Fruit fly (Drosophila melanogaster): ENCODE results near the gene Fum3.

Gene Fum3

DNA sequence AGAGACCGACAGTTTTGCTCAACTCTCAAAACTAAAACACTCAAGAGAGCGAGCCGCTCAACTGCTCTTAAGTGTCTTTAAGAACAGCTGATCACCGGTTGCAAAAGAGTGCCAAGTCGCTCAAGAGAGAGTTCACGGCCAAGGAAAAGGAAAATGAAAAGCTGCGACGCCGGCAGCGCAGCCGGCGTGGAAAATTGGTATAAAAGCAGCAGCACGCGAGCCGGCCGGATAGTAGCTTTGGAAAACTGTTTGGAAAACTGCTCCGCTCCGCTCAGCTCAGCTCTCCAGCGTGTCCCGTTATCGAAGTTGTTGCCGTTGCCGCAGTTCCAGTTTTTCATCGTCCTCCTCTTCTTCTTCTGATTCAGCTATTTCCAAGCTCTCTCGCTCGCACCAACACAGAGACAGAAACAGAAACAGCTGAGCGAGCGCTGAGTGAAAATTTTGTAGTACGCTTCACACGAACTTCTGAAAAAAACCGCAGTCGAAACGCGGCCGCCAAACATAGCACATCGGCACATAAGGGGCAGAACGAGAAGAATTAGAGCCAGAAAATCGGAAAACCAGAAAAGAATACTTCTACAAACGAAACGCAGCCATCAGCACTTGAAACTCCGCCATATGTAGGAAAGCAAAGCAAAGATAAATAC lies 21.8 kb upstream of the Fum3 start, which contains the start of gene chrb:
Gene chrb (plus strand): TSS at position 224 of the 647 bp plus-strand sequence.
- TF ChIP-seq CG8119 (GFP tag; IDR thresholded peaks at IDR 0.05) (peak; percentile 69), achi (GFP tag; optimal IDR thresholded peaks at IDR 0.05) (peak; percentile 26), esn (GFP tag; optimal IDR thresholded peaks at IDR 0.05) (peak; percentile 53), dsx (GFP tag; optimal IDR thresholded peaks at IDR 0.05; ENCODE audit: poor library complexity, severe bottlenecking) (peak; percentile 71), vri (GFP tag; optimal IDR thresholded peaks at IDR 0.05) (peak; percentile 68), CG16779 (tag; optimal IDR thresholded peaks at IDR 0.05) (peak; percentile 69), CG11902 (GFP tag; optimal IDR thresholded peaks at IDR 0.05) (no peak), fd59A (GFP tag; optimal IDR thresholded peaks at IDR 0.05) (no peak), CG6276 (GFP tag; optimal IDR thresholded peaks at IDR 0.05) (peak; percentile 41), Smox (GFP tag; optimal IDR thresholded peaks at IDR 0.05) (no peak), Sox14 (GFP tag; optimal IDR thresholded peaks at IDR 0.05) (no peak), Lpt (GFP tag; optimal IDR thresholded peaks at IDR 0.05) (peak; percentile 58), CG6163 (GFP tag; IDR thresholded peaks at IDR 0.05) (peak; percentile 68; the same call in 2 of the 3 replicates), dac (GFP tag; optimal IDR thresholded peaks at IDR 0.05) (no peak), Met (GFP tag; optimal IDR thresholded peaks at IDR 0.05) (peak; percentile 14), salr (GFP tag; optimal IDR thresholded peaks at IDR 0.05) (no peak), CG3919 (GFP tag; optimal IDR thresholded peaks at IDR 0.05) (peak; percentile 47), Eip93F (GFP tag; optimal IDR thresholded peaks at IDR 0.05) (no peak), Hr4 (GFP tag; optimal IDR thresholded peaks at IDR 0.05) (peak; percentile 8), spab (GFP tag; optimal IDR thresholded peaks at IDR 0.05) (peak; percentile 43), CG15336 (GFP tag; IDR thresholded peaks at IDR 0.05) (peak; percentile 73), CG8319 (GFP tag; optimal IDR thresholded peaks at IDR 0.05) (no peak), CG6854 (GFP tag; optimal IDR thresholded peaks at IDR 0.05) (peak; percentile 85), net (GFP tag; optimal IDR thresholded peaks at IDR 0.05) (peak; percentile 73), Hr38 (GFP tag; optimal IDR thresholded peaks at IDR 0.05) (no peak), CG6792 (GFP tag; optimal IDR thresholded peaks at IDR 0.05) (peak; percentile 23), Eip75B (GFP tag; optimal IDR thresholded peaks at IDR 0.05) (peak; percentile 58), eg (GFP tag; IDR thresholded peaks at IDR 0.05) (peak; percentile 78; the same call in 1 of the 3 replicates), CG10631 (GFP tag; optimal IDR thresholded peaks at IDR 0.05) (no peak), svp (GFP tag) (no peak), CG8632 (GFP tag; optimal IDR thresholded peaks at IDR 0.05) (peak; percentile 52), cyc (GFP tag; optimal IDR thresholded peaks at IDR 0.05) (no peak), CG1621 (tag; optimal IDR thresholded peaks at IDR 0.05) (peak; percentile 50), CG32006 (GFP tag; optimal IDR thresholded peaks at IDR 0.05) (peak; percentile 5), Hr39 (GFP tag; optimal IDR thresholded peaks at IDR 0.05) (no peak), pdm3 (GFP tag; optimal IDR thresholded peaks at IDR 0.05) (no peak), topi (GFP tag; optimal IDR thresholded peaks at IDR 0.05) (peak; percentile 28), Gug (GFP tag; IDR thresholded peaks at IDR 0.05) (no peak), fkh (GFP tag; optimal IDR thresholded peaks at IDR 0.05) (peak; percentile 49), Ets96B (tag; optimal IDR thresholded peaks at IDR 0.05) (peak; percentile 18), CG31627 (GFP tag; optimal IDR thresholded peaks at IDR 0.05) (no peak), acj6 (GFP tag; optimal IDR thresholded peaks at IDR 0.05) (peak; percentile 3), Sox102F (GFP tag; optimal IDR thresholded peaks at IDR 0.05) (peak; percentile 55), CG4318 (GFP tag; optimal IDR thresholded peaks at IDR 0.05) (no peak), CG3032 (tag; optimal IDR thresholded peaks at IDR 0.05) (peak; percentile 30), CG11294 (GFP tag; IDR thresholded peaks at IDR 0.05) (no peak), Blimp-1 (GFP tag; optimal IDR thresholded peaks at IDR 0.05) (peak; percentile 0), fd85E (GFP tag; optimal IDR thresholded peaks at IDR 0.05) (peak; percentile 73), CG34406 (GFP tag; optimal IDR thresholded peaks at IDR 0.05) (peak; percentile 30), ss (GFP tag; optimal IDR thresholded peaks at IDR 0.05) (peak; percentile 76 to 79), CG9139 (GFP tag; optimal IDR thresholded peaks at IDR 0.05) (peak; percentile 65)
